Fruit fly (Drosophila melanogaster) whole organism, embryonic: ENCODE measurements around the gene mthl6.

Source experiments
- CG17829 ChIP-seq: fragments of 200-800 bp; optimal IDR thresholded peaks from 2 replicates; lab custom pipeline; 2019; ENCODE audit warnings: missing biosample characterization, mild to moderate bottlenecking, missing genetic modification characterization, moderate library complexity
- CG2889 ChIP-seq: fragments of 200-800 bp; sonication (Bioruptor generic); IDR thresholded peaks from 3 replicates; pipeline ENCODE4 v1.3.6; 2022; ENCODE audit warnings: missing biosample characterization, missing genetic modification characterization
- CG6854 ChIP-seq: fragments of 200-800 bp; sonication (Bioruptor generic); optimal IDR thresholded peaks from 3 replicates; lab custom pipeline; 2017; ENCODE audit warnings: missing biosample characterization, mild to moderate bottlenecking, missing genetic modification characterization
- CG7928 ChIP-seq: fragments of 200-800 bp; sonication (Bioruptor generic); optimal IDR thresholded peaks from 2 replicates; lab custom pipeline; 2017; ENCODE audit warnings: missing biosample characterization, mild to moderate bottlenecking, missing genetic modification characterization
- CG8478 ChIP-seq: fragments of >200 bp; optimal IDR thresholded peaks from 2 replicates; lab custom pipeline; 2018
- Gsc ChIP-seq: fragments of 200-800 bp; sonication (Bioruptor generic); IDR thresholded peaks from 2 replicates; pipeline ENCODE4 v1.3.6; 2022; ENCODE audit warnings: missing biosample characterization, missing genetic modification characterization
- Poxn ChIP-seq: fragments of 200-800 bp; sonication (Bioruptor generic); IDR thresholded peaks from 2 replicates; pipeline ENCODE4 v1.3.6; 2022; ENCODE audit warnings: missing biosample characterization, missing genetic modification characterization
- tx ChIP-seq: fragments of 200-800 bp; sonication (Bioruptor generic); optimal IDR thresholded peaks from 2 replicates; lab custom pipeline; 2016; ENCODE audit warnings: missing biosample characterization, missing genetic modification characterization

- TF ChIP-seq CG2889: no peak
- no peak for TF ChIP-seq CG6854 (GFP tag; lab: Kevin White, UChicago)
- TF ChIP-seq CG17829 (tag; lab: Kevin White, UChicago): no peak
- no peak for TF ChIP-seq CG7928
- TF ChIP-seq tx (GFP tag; lab: Kevin White, UChicago): no peak
- no peak for TF ChIP-seq CG8478 (lab: Kevin White, UChicago)
- no peak for TF ChIP-seq Poxn
- no peak for TF ChIP-seq Gsc (GFP tag; lab: Robert Waterston, UW)
Observed at dm6 chr3L:7520619-7521018, 34.9 kb downstream of the mthl6 start.
